Worm (Caenorhabditis elegans) whole organism, L1 larva: ENCODE data around the gene his-59.

Source experiments
- blmp-1 ChIP-seq: fragments of 150-350 bp; optimal IDR thresholded peaks from 2 replicates; lab custom pipeline; 2014; ENCODE audit warnings: missing biosample characterization, missing genetic modification characterization
- dsc-1 ChIP-seq: sonication (generic microtip); optimal IDR thresholded peaks from 2 replicates; lab custom pipeline; 2016; ENCODE audit warnings: mild to moderate bottlenecking, missing genetic modification characterization, missing compliant biosample characterization
- efl-1 ChIP-seq, 4 experiments: fragments of 150-350 bp; optimal IDR thresholded peaks in 3 of 4; peaks in 1 of 4; 1 replicate in 1 of 4; 2 replicates in 3 of 4; lab custom pipeline; 2014; ENCODE audit warnings: missing biosample characterization in 2 of 4, missing genetic modification characterization in 2 of 4, missing genetic modification reagents in 2 of 4
- elt-3 ChIP-seq, 6 experiments: fragments of 150-350 bp in 1 of 6; sonication (generic microtip); optimal IDR thresholded peaks; 2 replicates each; lab custom pipeline; 2017 to 2018; ENCODE audit warnings: missing biosample characterization in 6 of 6, missing genetic modification characterization in 6 of 6, inconsistent platforms in 1 of 6
- grh-1 ChIP-seq: fragments of 200-800 bp; sonication (Bioruptor generic); IDR thresholded peaks from 2 replicates; pipeline ENCODE4 v1.3.6; 2022; ENCODE audit warnings: missing genetic modification reagents, missing genetic modification characterization, missing compliant biosample characterization
- hlh-4 ChIP-seq: sonication (generic microtip); optimal IDR thresholded peaks from 2 replicates; lab custom pipeline; 2016; ENCODE audit warnings: mild to moderate bottlenecking, missing genetic modification characterization, missing compliant biosample characterization
- isw-1 ChIP-seq: fragments of 200-800 bp; sonication (Bioruptor generic); IDR thresholded peaks from 2 replicates; pipeline ENCODE4 v1.3.6; 2022; ENCODE audit warnings: missing genetic modification characterization, missing compliant biosample characterization
- lin-14 ChIP-seq: fragments of 200-800 bp; sonication (Bioruptor generic); optimal IDR thresholded peaks from 2 replicates; lab custom pipeline; 2018; ENCODE audit warnings: mild to moderate bottlenecking, missing genetic modification characterization, moderate library complexity, missing compliant biosample characterization
- lin-15B ChIP-seq: fragments of 150-350 bp; sonication (generic microtip); optimal IDR thresholded peaks from 3 replicates; lab custom pipeline; 2014; ENCODE audit warnings: missing biosample characterization, missing genetic modification characterization
- lsy-2 ChIP-seq, 2 experiments: fragments of 150-350 bp; optimal IDR thresholded peaks; 2 replicates each; lab custom pipeline; 2014; ENCODE audit warnings: missing biosample characterization in 2 of 2, missing genetic modification characterization in 2 of 2
- mdl-1 ChIP-seq, 2 experiments: fragments of 150-350 bp; optimal IDR thresholded peaks; 2 replicates each; lab custom pipeline; 2014 to 2017; ENCODE audit warnings: missing biosample characterization in 2 of 2, missing genetic modification characterization in 2 of 2, inconsistent platforms in 1 of 2
- mep-1 ChIP-seq: fragments of 150-350 bp; optimal IDR thresholded peaks from 2 replicates; lab custom pipeline; 2014; ENCODE audit warnings: missing biosample characterization, missing genetic modification characterization
- nhr-20 ChIP-seq: sonication (generic microtip); optimal IDR thresholded peaks from 2 replicates; lab custom pipeline; 2016; ENCODE audit warnings: mild to moderate bottlenecking, missing genetic modification characterization, missing compliant biosample characterization
- nhr-71 ChIP-seq: sonication (generic microtip); optimal IDR thresholded peaks from 2 replicates; lab custom pipeline; 2016; ENCODE audit warnings: mild to moderate bottlenecking, missing genetic modification characterization, moderate library complexity, missing compliant biosample characterization
- nhr-85 ChIP-seq: sonication (generic microtip); peaks from one replicate; lab custom pipeline; 2016; ENCODE audit warnings: missing genetic modification characterization, inconsistent platforms, missing compliant biosample characterization
- snu-23 ChIP-seq: sonication (generic microtip); optimal IDR thresholded peaks from 2 replicates; lab custom pipeline; 2016; ENCODE audit warnings: missing genetic modification characterization, missing compliant biosample characterization
- unc-130 ChIP-seq: fragments of 150-350 bp; optimal IDR thresholded peaks from 2 replicates; lab custom pipeline; 2017; ENCODE audit warnings: missing biosample characterization, missing genetic modification characterization, inconsistent platforms
- zip-4 ChIP-seq: fragments of 200-800 bp; sonication (Bioruptor generic); optimal IDR thresholded peaks from 2 replicates; lab custom pipeline; 2018; ENCODE audit warnings: mild to moderate bottlenecking, missing genetic modification characterization, moderate library complexity, missing compliant biosample characterization

The his-59 gene

ce11 chrIV:7523744-7524143, 35.7 kb downstream of the his-59 start:
- TF ChIP-seq lin-14 (GFP tag; lab: Kevin White, UChicago) (peak; percentile 43), mep-1 (no peak)

DNA sequence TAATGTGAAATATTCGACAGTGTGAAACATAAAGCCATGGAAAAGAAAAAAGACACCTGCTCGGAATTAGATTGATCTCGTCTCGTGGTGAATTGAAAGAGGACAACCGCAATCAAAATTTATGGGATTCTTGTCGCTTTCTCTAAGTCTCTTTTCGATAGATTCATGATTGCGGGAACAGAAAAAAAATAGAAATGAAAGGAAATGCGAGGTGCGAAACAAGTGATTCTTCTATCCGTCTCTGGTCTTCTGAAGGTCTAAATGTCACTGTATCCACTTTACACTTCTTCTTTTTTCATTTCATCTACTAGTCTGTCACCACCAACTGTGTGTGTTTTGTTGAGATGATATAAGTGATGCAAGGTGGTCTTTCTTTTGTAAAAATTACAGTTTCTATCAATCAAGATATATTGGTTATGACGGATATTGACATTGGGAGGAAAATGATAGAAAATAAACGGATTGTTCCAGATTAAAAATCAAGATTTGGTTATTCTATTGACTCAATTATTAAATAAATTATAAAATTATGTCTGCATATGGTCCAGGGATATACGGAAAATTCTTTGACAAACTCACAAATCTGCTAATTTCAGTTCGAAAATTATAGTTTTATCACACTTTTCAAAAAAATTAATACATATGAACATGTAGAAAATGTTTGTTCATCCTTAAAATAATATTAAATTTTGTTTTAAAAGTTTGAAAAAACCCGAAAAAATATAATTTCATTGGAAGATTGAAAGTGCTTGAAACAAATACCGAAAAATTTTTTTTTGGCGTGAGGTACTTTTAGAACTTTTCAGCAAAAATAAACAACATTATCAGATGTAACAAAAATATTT, 42.4 kb downstream of the his-59 start:
- peak; percentile 56 for TF ChIP-seq snu-23
- TF ChIP-seq mdl-1 (tag; optimal IDR thresholded peaks at IDR 0.05; lab: Kevin White, UChicago): peak in 1 of 2 experiments; percentile 4
- TF ChIP-seq isw-1: no peak
- peak; percentile 26 for TF ChIP-seq mep-1
- TF ChIP-seq dsc-1 (tag; lab: Kevin White, UChicago): peak; percentile 40
- TF ChIP-seq nhr-20 (tag; lab: Kevin White, UChicago): peak; percentile 30
- TF ChIP-seq lin-14 (GFP tag; lab: Kevin White, UChicago): peak; percentile 79
- peak; percentile 87 for TF ChIP-seq blmp-1 (tag; lab: Kevin White, UChicago)
- no peak for TF ChIP-seq unc-130 (tag; lab: Kevin White, UChicago)
- no peak for TF ChIP-seq lin-15B
- TF ChIP-seq zip-4 (GFP tag; lab: Kevin White, UChicago): no peak
- peak; percentile 34 for TF ChIP-seq nhr-71
- TF ChIP-seq lsy-2 (tag; optimal IDR thresholded peaks at IDR 0.05; lab: Kevin White, UChicago): peak in 1 of 2 experiments; percentile 44
- no peak for TF ChIP-seq efl-1 (optimal IDR thresholded peaks at IDR 0.05; lab: Kevin White, UChicago)
- peak in 1 of 2 experiments; percentile 1 for TF ChIP-seq efl-1 (GFP tag; optimal IDR thresholded peaks at IDR 0.05 in 1 of 2; lab: Kevin White, UChicago)
- TF ChIP-seq elt-3 (tag; optimal IDR thresholded peaks at IDR 0.05; lab: Kevin White, UChicago): peak in 3 of 6 experiments; percentile 2 to 59 (median 12)
- TF ChIP-seq nhr-85 (tag; lab: Kevin White, UChicago): peak; percentile 87

DNA sequence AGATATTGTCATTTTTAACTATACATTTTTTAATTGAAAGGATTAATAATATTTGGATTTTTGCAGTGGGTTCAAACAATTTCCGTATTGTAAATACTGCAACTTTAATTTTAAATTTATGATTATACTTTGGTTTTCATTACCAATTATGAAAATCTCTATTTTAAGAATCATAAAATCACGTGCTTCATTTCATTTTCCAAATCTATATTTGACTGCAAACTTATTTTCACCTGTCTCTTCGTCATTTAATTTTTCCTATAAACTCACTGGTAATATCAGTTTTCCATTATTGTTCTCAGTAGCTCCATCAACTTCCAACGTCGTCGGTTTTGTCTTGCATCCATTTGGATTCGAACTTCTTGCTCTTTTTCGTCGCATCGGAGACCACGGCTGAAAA, 44.3 kb downstream of the his-59 start, which contains the start of gene R05G6.1:
Gene R05G6.1, plus strand, starts transcription at position 301 of the 400 bp plus-strand sequence.
- TF ChIP-seq grh-1 (GFP tag; lab: Robert Waterston, UW): no peak
- peak; percentile 44 for TF ChIP-seq hlh-4 (tag; lab: Kevin White, UChicago)
